Worm (Caenorhabditis elegans) whole organism, late embryonic: Measurements from ENCODE around the gene Y39G8C.2.

Source experiments
- ceh-31 ChIP-seq: sonication (generic microtip); optimal IDR thresholded peaks from 2 replicates; lab custom pipeline; 2016; ENCODE audit warnings: missing genetic modification characterization, missing compliant biosample characterization
- ets-4 ChIP-seq: sonication (generic microtip); optimal IDR thresholded peaks from 2 replicates; lab custom pipeline; 2016; ENCODE audit warnings: missing genetic modification characterization, missing compliant biosample characterization
- fax-1 ChIP-seq: sonication (generic microtip); optimal IDR thresholded peaks from 2 replicates; lab custom pipeline; 2016; ENCODE audit warnings: missing genotype, missing genetic modification characterization, missing compliant biosample characterization
- mec-3 ChIP-seq: sonication (generic microtip); optimal IDR thresholded peaks from 2 replicates; lab custom pipeline; 2016; ENCODE audit warnings: borderline replicate concordance, missing genetic modification characterization, missing compliant biosample characterization
- nfya-1 ChIP-seq: sonication (generic microtip); optimal IDR thresholded peaks from 2 replicates; lab custom pipeline; 2017; ENCODE audit warnings: missing genetic modification characterization, mild to moderate bottlenecking, missing compliant biosample characterization, antibody characterized with exemption, moderate library complexity
- unc-86 ChIP-seq: sonication (generic microtip); optimal IDR thresholded peaks from 2 replicates; lab custom pipeline; 2016; ENCODE audit warnings: missing genetic modification characterization, missing compliant biosample characterization

The Y39G8C.2 gene

DNA sequence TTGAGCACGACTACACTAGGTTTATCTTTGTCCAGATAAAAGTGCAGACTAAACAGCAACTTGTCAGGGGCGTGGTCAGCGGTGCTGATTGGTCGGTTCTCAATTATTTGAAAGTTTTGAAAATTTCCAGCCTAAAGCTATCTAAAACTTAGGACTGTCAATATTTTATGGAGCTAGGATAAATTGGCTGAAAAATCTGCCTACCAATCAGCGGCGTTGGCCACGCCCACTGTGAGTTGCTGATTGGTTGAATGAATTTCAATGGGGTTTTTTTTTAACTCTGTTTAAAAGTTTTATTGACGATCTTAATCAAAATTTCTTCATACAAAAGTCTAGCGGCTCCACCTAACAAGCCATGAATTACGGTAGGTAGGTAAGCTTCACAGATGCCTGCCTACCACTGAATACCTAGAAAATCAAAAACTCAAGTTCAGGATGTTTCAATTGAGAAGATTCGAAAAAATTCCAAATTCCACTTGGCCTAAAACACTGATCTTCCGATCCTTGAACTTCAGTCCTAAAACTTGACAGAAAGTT, 51.4 kb downstream of the Y39G8C.2 start:
- TF ChIP-seq nfya-1 (tag; lab: Kevin White, UChicago) (peak; percentile 83), fax-1 (tag; lab: Kevin White, UChicago) (no peak), mec-3 (tag; lab: Kevin White, UChicago) (no peak), ceh-31 (tag; lab: Kevin White, UChicago) (no peak), ets-4 (no peak), unc-86 (tag; lab: Kevin White, UChicago) (no peak)
